Worm (Caenorhabditis elegans): Measurements from ENCODE around the gene F10E9.4.

DNA sequence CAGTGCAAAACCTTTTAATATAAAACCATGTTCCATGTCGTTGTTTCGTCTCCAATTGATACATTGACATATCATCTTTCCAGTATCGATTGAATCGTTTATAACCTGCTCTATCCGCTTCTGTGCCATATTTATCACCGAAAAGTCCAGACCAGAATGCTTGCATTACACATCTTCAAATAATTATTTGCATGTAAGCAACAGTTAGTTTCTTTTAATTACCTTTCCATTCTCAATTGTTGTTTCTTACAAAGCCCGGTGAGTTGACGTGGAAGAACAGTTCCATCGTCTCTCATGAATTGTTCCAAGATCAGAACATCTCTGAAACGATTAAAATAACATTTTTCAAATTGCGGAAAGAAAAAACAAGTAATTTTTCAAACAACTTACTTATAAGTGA, 22.9 kb downstream of the F10E9.4 start, which contains the start of gene iglr-2:
- no peak for TF ChIP-seq ztf-11 (tag; optimal IDR thresholded peaks at IDR 0.05)
- no peak for TF ChIP-seq alr-1 (tag; optimal IDR thresholded peaks at IDR 0.05; ENCODE audit: borderline replicate concordance)
- no peak for TF ChIP-seq hpl-2 (GFP tag; optimal IDR thresholded peaks at IDR 0.05)
- TF ChIP-seq dpl-1 (GFP tag; optimal IDR thresholded peaks at IDR 0.05): no peak
- TF ChIP-seq fkh-8 (tag; optimal IDR thresholded peaks at IDR 0.05): no peak
- no peak for TF ChIP-seq nhr-11 (tag; optimal IDR thresholded peaks at IDR 0.05)
- no peak for TF ChIP-seq aly-2 (tag; optimal IDR thresholded peaks at IDR 0.05)
